Fruit fly (Drosophila melanogaster): ENCODE results near the gene CCT2.

CCT2 gene

DNA sequence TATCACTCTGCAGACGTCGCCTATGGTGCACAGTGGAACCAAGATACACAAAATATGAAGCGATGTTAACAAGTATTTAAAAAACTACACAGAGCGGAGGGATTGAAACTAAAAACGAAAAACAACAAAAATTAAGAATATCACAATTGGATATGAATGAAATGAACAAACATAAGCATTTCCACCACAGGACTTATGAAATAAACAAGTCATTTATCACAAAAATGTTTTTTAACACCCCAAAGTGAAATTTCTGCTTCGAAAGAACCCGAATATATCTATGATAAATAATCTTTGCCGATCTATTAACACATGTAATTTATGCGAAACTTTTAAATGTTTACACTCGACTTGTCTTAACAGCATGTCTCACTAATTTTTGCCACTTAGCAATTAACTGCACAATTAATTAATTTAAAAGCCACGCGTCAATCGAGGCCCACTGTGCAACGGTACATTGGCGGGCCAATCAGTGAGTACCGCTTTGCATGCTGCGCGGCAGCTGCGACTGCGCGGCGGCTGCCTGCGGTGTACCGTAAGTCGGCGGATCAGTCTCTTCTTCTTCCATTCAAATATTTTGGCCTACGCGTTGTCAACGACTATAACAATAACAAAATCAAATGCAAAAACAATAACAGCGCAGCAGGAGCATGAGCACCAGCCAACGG lies 47.4 kb upstream of the CCT2 start (continued):
- TF ChIP-seq Chrac-16 (GFP tag; optimal IDR thresholded peaks at IDR 0.05) (peak; percentile 26), ATbp (GFP tag; optimal IDR thresholded peaks at IDR 0.05) (peak; percentile 35), CG8924 (tag; optimal IDR thresholded peaks at IDR 0.05) (peak; percentile 50), gsb-n (tag; optimal IDR thresholded peaks at IDR 0.05) (peak; percentile 46), CG10147 (GFP tag; optimal IDR thresholded peaks at IDR 0.05) (no peak), odd (GFP tag; optimal IDR thresholded peaks at IDR 0.05) (peak; percentile 45), her (GFP tag; optimal IDR thresholded peaks at IDR 0.05) (no peak), eve (GFP tag; optimal IDR thresholded peaks at IDR 0.05) (peak in 1 of 2 experiments; percentile 78), CG7372 (GFP tag; IDR thresholded peaks at IDR 0.05) (peak; percentile 37; the same call in 1 of the 2 replicates), Fer3 (tag; optimal IDR thresholded peaks at IDR 0.05) (no peak), slp2 (GFP tag; optimal IDR thresholded peaks at IDR 0.05) (peak; percentile 50), Spps (tag; optimal IDR thresholded peaks at IDR 0.05) (no peak), CG2199 (GFP tag; IDR thresholded peaks at IDR 0.05) (no peak), bbx (GFP tag; IDR thresholded peaks at IDR 0.05; ENCODE audit: partially characterized antibody) (no peak), BtbVII (GFP tag; optimal IDR thresholded peaks at IDR 0.05) (no peak), CG8478 (optimal IDR thresholded peaks at IDR 0.05) (no peak), CG13775 (GFP tag; optimal IDR thresholded peaks at IDR 0.05) (peak; percentile 60), ase (GFP tag; IDR thresholded peaks at IDR 0.05) (no peak), MBD-R2 (GFP tag; IDR thresholded peaks at IDR 0.05) (no peak), Hsf (GFP tag; optimal IDR thresholded peaks at IDR 0.05) (peak; percentile 53), CG11247 (GFP tag; IDR thresholded peaks at IDR 0.05) (peak; percentile 23; the same call in 1 of the 2 replicates), CG1792 (GFP tag; optimal IDR thresholded peaks at IDR 0.05) (no peak), CG11723 (GFP tag; optimal IDR thresholded peaks at IDR 0.05) (peak; percentile 5), onecut (GFP tag; IDR thresholded peaks at IDR 0.05) (peak; percentile 34; the same call in 1 of the 2 replicates), Ada2b (GFP tag; IDR thresholded peaks at IDR 0.05) (peak; percentile 25; the same call in 1 of the 2 replicates), caup (GFP tag; optimal IDR thresholded peaks at IDR 0.05; ENCODE audit: severe bottlenecking) (no peak), CG18599 (GFP tag; optimal IDR thresholded peaks at IDR 0.05) (no peak), CG16815 (GFP tag; optimal IDR thresholded peaks at IDR 0.05) (peak; percentile 62), Atf3 (GFP tag; optimal IDR thresholded peaks at IDR 0.05) (peak; percentile 20), CG4328 (GFP tag; optimal IDR thresholded peaks at IDR 0.05) (no peak), CG17802 (tag; optimal IDR thresholded peaks at IDR 0.05) (no peak), Scr (GFP tag; IDR thresholded peaks at IDR 0.05; ENCODE audit: partially characterized antibody) (no peak), en (GFP tag; optimal IDR thresholded peaks at IDR 0.05) (no peak), Sry-β (GFP tag; optimal IDR thresholded peaks at IDR 0.05) (no peak), stc (GFP tag; IDR thresholded peaks at IDR 0.05) (no peak), bowl (GFP tag; IDR thresholded peaks at IDR 0.05) (no peak), fd96Cb (tag; optimal IDR thresholded peaks at IDR 0.05) (peak; percentile 49), fd102C (GFP tag; optimal IDR thresholded peaks at IDR 0.05) (no peak), pan (optimal IDR thresholded peaks at IDR 0.05) (no peak), pan (GFP tag; optimal IDR thresholded peaks at IDR 0.05 in 1 of 2, IDR thresholded peaks at IDR 0.05 in 1 of 2) (peak in 1 of 2 experiments; percentile 50), CG6689 (GFP tag; IDR thresholded peaks at IDR 0.05) (peak; percentile 62), zen (tag; optimal IDR thresholded peaks at IDR 0.05) (no peak), CG32532 (GFP tag; IDR thresholded peaks at IDR 0.05) (no peak), Pdp1 (GFP tag; optimal IDR thresholded peaks at IDR 0.05) (peak in 1 of 2 experiments; percentile 53), Xbp1 (GFP tag; optimal IDR thresholded peaks at IDR 0.05) (peak; percentile 49), Gug (GFP tag; IDR thresholded peaks at IDR 0.05) (no peak), CG11456 (GFP tag; IDR thresholded peaks at IDR 0.05) (no peak), so (GFP tag; IDR thresholded peaks at IDR 0.05) (peak; percentile 57; the same call in 2 of the 3 replicates), cato (GFP tag; optimal IDR thresholded peaks at IDR 0.05; ENCODE audit: borderline replicate concordance) (peak; percentile 3), CG31388 (GFP tag; optimal IDR thresholded peaks at IDR 0.05) (no peak)
